Worm (Caenorhabditis elegans) whole organism, L4 larva: Measurements from ENCODE around the gene R08A2.1.
A peak's percentile ranks its signal among the peaks of the same experiment; 100 is the strongest.

Source experiments
- R02D3.7 ChIP-seq: fragments of 150-350 bp; sonication (generic microtip); optimal IDR thresholded peaks from 3 replicates; lab custom pipeline; 2014; ENCODE audit warnings: missing biosample characterization, missing genetic modification characterization
- T26A8.4 ChIP-seq: fragments of 200-800 bp; sonication (Bioruptor generic); IDR thresholded peaks from 2 replicates; pipeline ENCODE4 v1.3.6; 2022; ENCODE audit warnings: missing genetic modification characterization, missing compliant biosample characterization
- Y48G9A.11 ChIP-seq: fragments of 200-800 bp; sonication (Bioruptor generic); IDR thresholded peaks from 2 replicates; pipeline ENCODE4 v1.3.6; 2022; ENCODE audit warnings: missing genetic modification reagents, missing genetic modification characterization, missing compliant biosample characterization
- Y5F2A.4 ChIP-seq: fragments of 200-800 bp; sonication (Bioruptor generic); optimal IDR thresholded peaks from 2 replicates; lab custom pipeline; 2018; ENCODE audit warnings: mild to moderate bottlenecking, missing genetic modification characterization, missing compliant biosample characterization
- Y75B8A.6 ChIP-seq: fragments of 200-800 bp; sonication (Bioruptor generic); IDR thresholded peaks from 2 replicates; pipeline ENCODE4 v1.3.6; 2022; ENCODE audit warnings: missing genetic modification reagents, missing genetic modification characterization, missing compliant biosample characterization
- ZK337.2 ChIP-seq: fragments of 200-800 bp; sonication (Bioruptor generic); IDR thresholded peaks from 2 replicates; pipeline ENCODE4 v1.3.6; 2022; ENCODE audit warnings: missing genetic modification reagents, missing genetic modification characterization, missing compliant biosample characterization
- ZK546.5 ChIP-seq, 2 experiments: sonication (generic microtip); optimal IDR thresholded peaks; 2 replicates each; lab custom pipeline; 2017; ENCODE audit warnings: missing biosample characterization in 2 of 2, missing genetic modification characterization in 2 of 2
- aha-1 ChIP-seq: fragments of 150-350 bp; peaks from one replicate; lab custom pipeline; 2014; ENCODE audit warnings: missing biosample characterization, missing genetic modification characterization
- ama-1 ChIP-seq: fragments of 150-350 bp; optimal IDR thresholded peaks from 2 replicates; lab custom pipeline; 2014; ENCODE audit warnings: inconsistent platforms, mixed read lengths
- arid-1 ChIP-seq: fragments of 200-800 bp; sonication (Bioruptor generic); conservative IDR thresholded peaks from 2 replicates; pipeline ENCODE4 v1.3.6; 2022; ENCODE audit warnings: missing genetic modification reagents, missing genetic modification characterization, missing compliant biosample characterization
- ceh-20 ChIP-seq: fragments of 200-800 bp; sonication (Bioruptor generic); IDR thresholded peaks from 2 replicates; pipeline ENCODE4 v1.3.6; 2022; ENCODE audit warnings: missing genetic modification reagents, missing genetic modification characterization, missing compliant biosample characterization
- ceh-28 ChIP-seq: fragments of 150-350 bp; optimal IDR thresholded peaks from 2 replicates; lab custom pipeline; 2014; ENCODE audit warnings: missing biosample characterization, missing genetic modification reagents, missing genetic modification characterization
- ceh-32 ChIP-seq: sonication (generic microtip); optimal IDR thresholded peaks from 2 replicates; lab custom pipeline; 2016; ENCODE audit warnings: mild to moderate bottlenecking, missing genetic modification characterization, missing compliant biosample characterization; ENCODE audit not compliant: poor library complexity
- ceh-44 ChIP-seq: fragments of 200-800 bp; sonication (Bioruptor generic); IDR thresholded peaks from 2 replicates; pipeline ENCODE4 v1.3.6; 2022; ENCODE audit warnings: missing genetic modification reagents, missing genetic modification characterization, missing compliant biosample characterization
- ceh-62 ChIP-seq: sonication (generic microtip); optimal IDR thresholded peaks from 2 replicates; lab custom pipeline; 2017; ENCODE audit warnings: missing biosample characterization, missing genetic modification characterization
- ceh-82 ChIP-seq: sonication (generic microtip); optimal IDR thresholded peaks from 2 replicates; lab custom pipeline; 2017; ENCODE audit warnings: missing biosample characterization, missing genetic modification characterization
- ces-1 ChIP-seq: fragments of 150-350 bp; sonication (generic microtip); optimal IDR thresholded peaks from 4 replicates; lab custom pipeline; 2014; ENCODE audit warnings: missing biosample characterization, missing genetic modification reagents, missing genetic modification characterization
- cey-2 ChIP-seq: sonication (generic microtip); optimal IDR thresholded peaks from 3 replicates; lab custom pipeline; 2017; ENCODE audit warnings: missing genetic modification characterization, mild to moderate bottlenecking, missing compliant biosample characterization, antibody characterized with exemption, borderline replicate concordance; ENCODE audit not compliant: insufficient read depth
- daf-12 ChIP-seq: fragments of 150-350 bp; optimal IDR thresholded peaks from 2 replicates; lab custom pipeline; 2014; ENCODE audit warnings: missing biosample characterization, missing genetic modification reagents, missing genetic modification characterization
- daf-8 ChIP-seq: fragments of 200-800 bp; sonication (Bioruptor generic); IDR thresholded peaks from 2 replicates; pipeline ENCODE4 v1.3.6; 2022; ENCODE audit warnings: missing genetic modification characterization, missing compliant biosample characterization
- dmd-6 ChIP-seq: fragments of 200-800 bp; sonication (Bioruptor generic); IDR thresholded peaks from 2 replicates; pipeline ENCODE4 v1.3.6; 2022; ENCODE audit warnings: missing genetic modification reagents, missing genetic modification characterization, missing compliant biosample characterization
- dmd-8 ChIP-seq: fragments of 200-800 bp; sonication (Bioruptor generic); IDR thresholded peaks from 2 replicates; pipeline ENCODE4 v1.3.6; 2022; ENCODE audit warnings: missing genetic modification characterization, missing compliant biosample characterization
- dpl-1 ChIP-seq: fragments of 150-350 bp; optimal IDR thresholded peaks from 2 replicates; lab custom pipeline; 2014; ENCODE audit warnings: missing biosample characterization, missing genetic modification reagents, missing genetic modification characterization
- egl-27 ChIP-seq: sonication (generic microtip); optimal IDR thresholded peaks from 3 replicates; lab custom pipeline; 2017; ENCODE audit warnings: missing biosample characterization, missing genetic modification reagents, missing genetic modification characterization
- fos-1 ChIP-seq: fragments of 150-350 bp; optimal IDR thresholded peaks from 2 replicates; lab custom pipeline; 2014; ENCODE audit warnings: missing biosample characterization, missing genetic modification characterization
- gei-8 ChIP-seq: fragments of 200-800 bp; sonication (Bioruptor generic); optimal IDR thresholded peaks from 2 replicates; lab custom pipeline; 2018; ENCODE audit warnings: mild to moderate bottlenecking, missing genetic modification characterization, missing compliant biosample characterization
- hlh-11 ChIP-seq: fragments of 200-800 bp; sonication (Bioruptor generic); optimal IDR thresholded peaks from 2 replicates; lab custom pipeline; 2018; ENCODE audit warnings: mild to moderate bottlenecking, missing genetic modification characterization, missing compliant biosample characterization
- lim-7 ChIP-seq: fragments of 200-800 bp; sonication (Bioruptor generic); IDR thresholded peaks from 2 replicates; pipeline ENCODE4 v1.3.6; 2022; ENCODE audit warnings: missing genetic modification characterization, missing compliant biosample characterization
- lin-13 ChIP-seq: fragments of 150-350 bp; optimal IDR thresholded peaks from 2 replicates; lab custom pipeline; 2014; ENCODE audit warnings: missing biosample characterization, missing genetic modification reagents, missing genetic modification characterization
- lin-15B ChIP-seq: fragments of 150-350 bp; sonication (generic microtip); optimal IDR thresholded peaks from 3 replicates; lab custom pipeline; 2014; ENCODE audit warnings: missing biosample characterization, missing genetic modification characterization
- lin-29 ChIP-seq: fragments of 200-800 bp; sonication (Bioruptor generic); IDR thresholded peaks from 2 replicates; pipeline ENCODE4 v1.3.6; 2022; ENCODE audit warnings: missing genetic modification reagents, missing genetic modification characterization, missing compliant biosample characterization
- lin-39 ChIP-seq: fragments of 150-350 bp; optimal IDR thresholded peaks from 2 replicates; lab custom pipeline; 2014; ENCODE audit warnings: missing biosample characterization, missing genetic modification reagents, missing genetic modification characterization
- mdl-1 ChIP-seq, 2 experiments: fragments of 150-350 bp in 1 of 2; sonication (generic microtip) in 1 of 2; optimal IDR thresholded peaks; 2 replicates each; lab custom pipeline; 2014 to 2017; ENCODE audit warnings: missing biosample characterization in 2 of 2, missing genetic modification characterization in 2 of 2
- mxl-2 ChIP-seq: fragments of 200-800 bp; sonication (Bioruptor generic); conservative IDR thresholded peaks from 2 replicates; pipeline ENCODE4 v1.3.6; 2022; ENCODE audit warnings: missing genetic modification reagents, missing genetic modification characterization, missing compliant biosample characterization
- nhr-237 ChIP-seq: sonication (generic microtip); optimal IDR thresholded peaks from 2 replicates; lab custom pipeline; 2017; ENCODE audit warnings: missing biosample characterization, missing genetic modification characterization
- nhr-25 ChIP-seq: sonication (generic microtip); optimal IDR thresholded peaks from 2 replicates; lab custom pipeline; 2017; ENCODE audit warnings: missing genetic modification characterization, mild to moderate bottlenecking, missing compliant biosample characterization, antibody characterized with exemption, moderate library complexity, borderline replicate concordance; ENCODE audit not compliant: insufficient read depth
- nhr-41 ChIP-seq: fragments of 200-800 bp; sonication (Bioruptor generic); IDR thresholded peaks from 2 replicates; pipeline ENCODE4 v1.3.6; 2022; ENCODE audit warnings: missing genetic modification reagents, missing genetic modification characterization, missing compliant biosample characterization
- nhr-6 ChIP-seq: fragments of 150-350 bp; optimal IDR thresholded peaks from 2 replicates; lab custom pipeline; 2014; ENCODE audit warnings: missing biosample characterization, missing genetic modification characterization
- pqm-1 ChIP-seq: sonication (generic microtip); optimal IDR thresholded peaks from 2 replicates; lab custom pipeline; 2017; ENCODE audit warnings: missing biosample characterization, missing genetic modification characterization
- sdz-12 ChIP-seq: fragments of 200-800 bp; sonication (Bioruptor generic); optimal IDR thresholded peaks from 2 replicates; lab custom pipeline; 2018; ENCODE audit warnings: mild to moderate bottlenecking, missing genetic modification characterization, missing compliant biosample characterization
- snpc-1.2 ChIP-seq: fragments of 200-800 bp; sonication (Bioruptor generic); IDR thresholded peaks from 2 replicates; pipeline ENCODE4 v1.3.6; 2022; ENCODE audit warnings: missing genetic modification reagents, missing genetic modification characterization, missing compliant biosample characterization
- snpc-4 ChIP-seq: fragments of 150-350 bp; optimal IDR thresholded peaks from 2 replicates; lab custom pipeline; 2014; ENCODE audit warnings: missing biosample characterization, missing genetic modification characterization
- spr-1 ChIP-seq: sonication (generic microtip); optimal IDR thresholded peaks from 2 replicates; lab custom pipeline; 2016; ENCODE audit warnings: mild to moderate bottlenecking, missing genetic modification characterization, missing compliant biosample characterization
- spr-3 ChIP-seq: fragments of 200-800 bp; sonication (Bioruptor generic); optimal IDR thresholded peaks from 2 replicates; lab custom pipeline; 2018; ENCODE audit warnings: mild to moderate bottlenecking, missing genetic modification characterization, missing compliant biosample characterization
- unc-130 ChIP-seq: sonication (generic microtip); optimal IDR thresholded peaks from 2 replicates; lab custom pipeline; 2016; ENCODE audit warnings: missing genetic modification reagents, missing genetic modification characterization, missing compliant biosample characterization
- unc-39 ChIP-seq: sonication (generic microtip); optimal IDR thresholded peaks from 2 replicates; lab custom pipeline; 2017; ENCODE audit warnings: missing biosample characterization, missing genetic modification characterization
- vab-7 ChIP-seq: fragments of 200-800 bp; sonication (Bioruptor generic); IDR thresholded peaks from 2 replicates; pipeline ENCODE4 v1.3.6; 2022; ENCODE audit warnings: missing genetic modification reagents, missing genetic modification characterization, missing compliant biosample characterization
- zfp-2 ChIP-seq: sonication (generic microtip); optimal IDR thresholded peaks from 2 replicates; lab custom pipeline; 2016; ENCODE audit warnings: mild to moderate bottlenecking, missing genetic modification characterization, missing compliant biosample characterization
- zfp-3 ChIP-seq: fragments of 200-800 bp; sonication (Bioruptor generic); conservative IDR thresholded peaks from 2 replicates; pipeline ENCODE4 v1.3.6; 2022; ENCODE audit warnings: missing genetic modification reagents, missing genetic modification characterization, missing compliant biosample characterization
- zip-2 ChIP-seq: fragments of 150-350 bp; optimal IDR thresholded peaks from 2 replicates; lab custom pipeline; 2014; ENCODE audit warnings: missing biosample characterization, missing genetic modification characterization
- ztf-7 ChIP-seq: fragments of 150-350 bp; optimal IDR thresholded peaks from 2 replicates; lab custom pipeline; 2014; ENCODE audit warnings: missing biosample characterization, missing genetic modification characterization

Gene R08A2.1

DNA sequence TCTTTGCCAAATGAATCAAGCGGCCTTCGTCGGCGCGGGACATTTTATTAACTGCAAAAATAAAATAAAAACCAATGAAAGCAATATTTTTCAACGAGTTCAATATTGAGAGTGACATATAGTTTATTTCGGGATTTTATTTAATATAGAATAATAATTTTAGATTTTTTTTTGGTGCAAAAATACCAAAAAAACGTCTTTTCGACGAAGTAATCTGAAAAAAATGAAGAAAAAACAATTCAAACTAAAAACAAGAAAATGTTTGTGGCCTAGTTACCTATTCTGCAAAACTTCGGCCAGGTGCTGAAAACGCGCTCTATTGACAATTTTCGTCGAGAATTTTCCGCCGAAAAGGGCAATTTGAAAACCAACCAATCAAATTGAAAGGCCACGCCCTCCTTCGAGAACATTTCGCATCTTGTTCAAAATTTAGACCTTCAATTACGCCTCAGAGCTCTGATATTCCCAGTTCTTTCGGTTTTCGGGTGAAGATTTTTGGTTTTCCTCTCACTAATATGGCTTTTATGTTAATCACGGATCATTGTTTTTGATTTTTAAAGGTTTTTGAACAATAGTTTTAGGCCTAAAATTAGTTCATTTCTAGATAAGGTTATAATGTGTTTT, 33.8 kb downstream of the R08A2.1 start, which contains the start of gene C47E8.4:
Gene C47E8.4 (minus strand): TSS at position 51 of the 624 bp plus-strand sequence.
- TF ChIP-seq daf-8 (GFP tag; lab: Robert Waterston, UW): peak; percentile 86; the same call in 1 of the 2 replicates
- no peak for TF ChIP-seq lim-7 (GFP tag; lab: Robert Waterston, UW)
- peak; percentile 92 for TF ChIP-seq Y48G9A.11 (GFP tag; lab: Robert Waterston, UW)
- no peak for TF ChIP-seq unc-39 (tag; lab: Kevin White, UChicago)
- TF ChIP-seq nhr-41 (GFP tag; lab: Robert Waterston, UW): peak; percentile 65; the same call in 1 of the 2 replicates
- TF ChIP-seq dmd-6: peak; percentile 97
- TF ChIP-seq cey-2 (tag; lab: Kevin White, UChicago): no peak
- no peak for TF ChIP-seq nhr-237
- no peak for TF ChIP-seq ceh-28 (tag; lab: Kevin White, UChicago)
- TF ChIP-seq ztf-7: peak; percentile 59
- peak; percentile 80; the same call in 1 of the 2 replicates for TF ChIP-seq Y75B8A.6 (GFP tag; lab: Robert Waterston, UW)
- peak; percentile 99 for TF ChIP-seq nhr-6
- peak; percentile 90 for TF ChIP-seq zip-2 (tag; lab: Kevin White, UChicago)
- TF ChIP-seq mxl-2 (GFP tag; lab: Robert Waterston, UW): peak; percentile 63; the same call in 1 of the 2 replicates
- TF ChIP-seq ces-1: peak; percentile 58
- TF ChIP-seq zfp-3: peak; percentile 97
- peak; percentile 97 for TF ChIP-seq T26A8.4
- no peak for TF ChIP-seq ceh-82 (tag; lab: Kevin White, UChicago)
- TF ChIP-seq vab-7: peak; percentile 69
- peak in 1 of 2 experiments; percentile 62 for TF ChIP-seq ZK546.5 (tag; optimal IDR thresholded peaks at IDR 0.05; lab: Kevin White, UChicago)
- TF ChIP-seq aha-1 (tag; lab: Kevin White, UChicago): peak; percentile 99
- TF ChIP-seq ZK337.2 (GFP tag; lab: Robert Waterston, UW): peak; percentile 95
- peak; percentile 85 for TF ChIP-seq spr-3
- TF ChIP-seq dmd-8 (GFP tag; lab: Robert Waterston, UW): no peak
- TF ChIP-seq dpl-1: peak; percentile 92
- peak; percentile 93 for TF ChIP-seq lin-15B
- TF ChIP-seq egl-27 (tag; lab: Kevin White, UChicago): no peak
- TF ChIP-seq snpc-1.2: peak; percentile 68
- peak; percentile 96 for TF ChIP-seq hlh-11 (tag; lab: Kevin White, UChicago)
- TF ChIP-seq ceh-20 (GFP tag; lab: Robert Waterston, UW): peak; percentile 98
- peak; percentile 28 for TF ChIP-seq snpc-4 (tag; lab: Kevin White, UChicago)
- TF ChIP-seq Y5F2A.4 (GFP tag; lab: Kevin White, UChicago): peak; percentile 25
- peak; percentile 87 for TF ChIP-seq arid-1 (GFP tag; lab: Robert Waterston, UW)
- TF ChIP-seq ama-1 (lab: Kevin White, UChicago): peak; percentile 19
- TF ChIP-seq ceh-32 (tag; lab: Kevin White, UChicago): peak; percentile 76
- no peak for TF ChIP-seq ceh-62 (tag; lab: Kevin White, UChicago)
- peak; percentile 94 for TF ChIP-seq nhr-25 (tag; lab: Kevin White, UChicago)
- peak in 1 of 2 experiments; percentile 48 for TF ChIP-seq mdl-1 (tag; optimal IDR thresholded peaks at IDR 0.05; lab: Kevin White, UChicago)
- peak; percentile 26 for TF ChIP-seq pqm-1 (tag; lab: Kevin White, UChicago)
- no peak for TF ChIP-seq gei-8 (GFP tag; lab: Kevin White, UChicago)
- peak; percentile 93 for TF ChIP-seq spr-1
- no peak for TF ChIP-seq lin-39
- TF ChIP-seq sdz-12 (GFP tag; lab: Kevin White, UChicago): peak; percentile 88
- TF ChIP-seq lin-13 (GFP tag; lab: Kevin White, UChicago): peak; percentile 97
- peak; percentile 72; the same call in 1 of the 2 replicates for TF ChIP-seq ceh-44 (GFP tag; lab: Robert Waterston, UW)
- no peak for TF ChIP-seq fos-1 (tag; lab: Kevin White, UChicago)
- TF ChIP-seq R02D3.7 (tag; lab: Kevin White, UChicago): no peak
- peak; percentile 97 for TF ChIP-seq unc-130 (GFP tag; lab: Kevin White, UChicago)
- TF ChIP-seq lin-29 (GFP tag; lab: Robert Waterston, UW): peak; percentile 90
- TF ChIP-seq zfp-2 (tag; lab: Kevin White, UChicago): peak; percentile 64
- no peak for TF ChIP-seq daf-12 (tag; lab: Kevin White, UChicago)
